Fruit fly (Drosophila melanogaster): ENCODE measurements around the gene eEF2.
A peak's percentile ranks its signal among the peaks of the same experiment; 100 is the strongest.

The eEF2 gene

dm6 chr2L:21632909-21633308, 49.1 kb downstream of the eEF2 start:
- TF ChIP-seq Elba2 (GFP tag; optimal IDR thresholded peaks at IDR 0.05) = no peak
- TF ChIP-seq CG14667 (GFP tag; IDR thresholded peaks at IDR 0.05) = no peak
- no peak for TF ChIP-seq C15 (GFP tag; IDR thresholded peaks at IDR 0.05)
- no peak for TF ChIP-seq Pdp1 (GFP tag; optimal IDR thresholded peaks at IDR 0.05)
- no peak for TF ChIP-seq NK7.1 (GFP tag; optimal IDR thresholded peaks at IDR 0.05)
- TF ChIP-seq eve (GFP tag; optimal IDR thresholded peaks at IDR 0.05) = peak in 1 of 2 experiments; percentile 35
- no peak for TF ChIP-seq trem (tag; optimal IDR thresholded peaks at IDR 0.05)
- peak; percentile 60; the same call in 2 of the 3 replicates for TF ChIP-seq CG2199 (GFP tag; IDR thresholded peaks at IDR 0.05)
- TF ChIP-seq pros (GFP tag; optimal IDR thresholded peaks at IDR 0.05) = peak; percentile 15
- no peak for TF ChIP-seq chinmo (GFP tag; IDR thresholded peaks at IDR 0.05; ENCODE audit: partially characterized antibody)
- no peak for TF ChIP-seq nerfin-2 (GFP tag; IDR thresholded peaks at IDR 0.05; ENCODE audit: partially characterized antibody)
- TF ChIP-seq vvl (GFP tag; IDR thresholded peaks at IDR 0.05) = no peak
- no peak for TF ChIP-seq Ssrp (tag; optimal IDR thresholded peaks at IDR 0.05)
- TF ChIP-seq CG12744 (GFP tag; optimal IDR thresholded peaks at IDR 0.05) = no peak
- TF ChIP-seq seq (GFP tag; IDR thresholded peaks at IDR 0.05) = no peak
- no peak for TF ChIP-seq gt (GFP tag; IDR thresholded peaks at IDR 0.05)
- no peak for TF ChIP-seq tin (GFP tag; optimal IDR thresholded peaks at IDR 0.05)
- TF ChIP-seq CG15479 (GFP tag; optimal IDR thresholded peaks at IDR 0.05) = peak; percentile 53
- no peak for TF ChIP-seq tna (GFP tag; IDR thresholded peaks at IDR 0.05; ENCODE audit: partially characterized antibody)
- no peak for TF ChIP-seq scrt (GFP tag; optimal IDR thresholded peaks at IDR 0.05)
- no peak for TF ChIP-seq Optix (GFP tag; IDR thresholded peaks at IDR 0.05)
- TF ChIP-seq Scr (GFP tag; IDR thresholded peaks at IDR 0.05; ENCODE audit: partially characterized antibody) = no peak
- TF ChIP-seq CG2129 (GFP tag; IDR thresholded peaks at IDR 0.05; ENCODE audit: partially characterized antibody) = no peak
- no peak for TF ChIP-seq CG14050 (GFP tag; IDR thresholded peaks at IDR 0.05)
- no peak for TF ChIP-seq psq (GFP tag; optimal IDR thresholded peaks at IDR 0.05)
- no peak for TF ChIP-seq CG31441 (GFP tag; IDR thresholded peaks at IDR 0.05)
- TF ChIP-seq Fer3 (tag; optimal IDR thresholded peaks at IDR 0.05) = no peak
- no peak for TF ChIP-seq CG15269 (tag; optimal IDR thresholded peaks at IDR 0.05)
- TF ChIP-seq CG4282 (GFP tag; optimal IDR thresholded peaks at IDR 0.05) = no peak
- peak; percentile 60 for TF ChIP-seq Trl (optimal IDR thresholded peaks at IDR 0.05)
- peak; percentile 23 for TF ChIP-seq Trl (GFP tag; optimal IDR thresholded peaks at IDR 0.05)
- TF ChIP-seq CG10209 (GFP tag; optimal IDR thresholded peaks at IDR 0.05) = no peak
- TF ChIP-seq Sin3A (optimal IDR thresholded peaks at IDR 0.05) = no peak
- TF ChIP-seq hkb (optimal IDR thresholded peaks at IDR 0.05) = no peak
- no peak for TF ChIP-seq hkb (GFP tag; IDR thresholded peaks at IDR 0.05)
- no peak for TF ChIP-seq HmgD (GFP tag; optimal IDR thresholded peaks at IDR 0.05)
- TF ChIP-seq sens (GFP tag) = peak; percentile 21
- peak; percentile 71 for TF ChIP-seq cad (GFP tag; optimal IDR thresholded peaks at IDR 0.05)
- no peak for TF ChIP-seq ara (GFP tag; IDR thresholded peaks at IDR 0.05)
- no peak for TF ChIP-seq CG17829 (tag; optimal IDR thresholded peaks at IDR 0.05)
- no peak for TF ChIP-seq BtbVII (GFP tag; optimal IDR thresholded peaks at IDR 0.05)
- no peak for TF ChIP-seq pum (GFP tag; optimal IDR thresholded peaks at IDR 0.05)
- TF ChIP-seq CG31224 (GFP tag; IDR thresholded peaks at IDR 0.05) = no peak

- TF ChIP-seq row (GFP tag; IDR thresholded peaks at IDR 0.05) (peak; percentile 69), ewg (GFP tag; optimal IDR thresholded peaks at IDR 0.05) (peak; percentile 86), CG12769 (tag; optimal IDR thresholded peaks at IDR 0.05) (no peak), ac (GFP tag; optimal IDR thresholded peaks at IDR 0.05) (peak; percentile 91), CG2199 (GFP tag; IDR thresholded peaks at IDR 0.05) (peak; percentile 68; the same call in 1 of the 3 replicates), HLH4C (GFP tag; IDR thresholded peaks at IDR 0.05; ENCODE audit: partially characterized antibody) (no peak), Ets65A (GFP tag) (peak; percentile 88), CG10431 (GFP tag; optimal IDR thresholded peaks at IDR 0.05) (peak; percentile 49), abd-A (tag; optimal IDR thresholded peaks at IDR 0.05) (no peak), CG9932 (GFP tag; IDR thresholded peaks at IDR 0.05) (no peak), Med (GFP tag) (peak; percentile 23), pros (GFP tag; optimal IDR thresholded peaks at IDR 0.05) (peak; percentile 39), tll (GFP tag; optimal IDR thresholded peaks at IDR 0.05) (peak in 1 of 2 experiments; percentile 21)
These were observed 49.9 kb downstream of the eEF2 start, which contains the start of gene Ac3 for dm6 chr2L:21632032-21632587. TSS of gene Ac3 (plus strand) at chr2L:21632587.

All from whole organism, embryonic.